Worm (Caenorhabditis elegans) whole organism, L1 larva: ENCODE measurements around the gene srab-10.
A peak's percentile ranks its signal among the peaks of the same experiment; 100 is the strongest.

Experiments used
- ama-1 ChIP-seq: fragments of 150-350 bp; optimal IDR thresholded peaks from 2 replicates; lab custom pipeline; 2014
- blmp-1 ChIP-seq: fragments of 150-350 bp; optimal IDR thresholded peaks from 2 replicates; lab custom pipeline; 2014; ENCODE audit warnings: missing biosample characterization, missing genetic modification characterization
- elt-2 ChIP-seq: sonication (generic microtip); optimal IDR thresholded peaks from 2 replicates; lab custom pipeline; 2016; ENCODE audit warnings: missing genetic modification characterization, mild to moderate bottlenecking, inconsistent platforms, missing compliant biosample characterization, missing genetic modification reagents
- grh-1 ChIP-seq: fragments of 200-800 bp; sonication (Bioruptor generic); IDR thresholded peaks from 2 replicates; pipeline ENCODE4 v1.3.6; 2022; ENCODE audit warnings: missing genetic modification reagents, missing genetic modification characterization, missing compliant biosample characterization
- nhr-11 ChIP-seq: fragments of 150-350 bp; optimal IDR thresholded peaks from 2 replicates; lab custom pipeline; 2014; ENCODE audit warnings: missing biosample characterization, missing genetic modification characterization
- unc-98 ChIP-seq: fragments of 200-800 bp; sonication (Bioruptor generic); IDR thresholded peaks from 2 replicates; pipeline ENCODE4 v1.3.6; 2022; ENCODE audit warnings: missing genetic modification characterization, missing compliant biosample characterization
- zag-1 ChIP-seq: fragments of 150-350 bp; optimal IDR thresholded peaks from 2 replicates; lab custom pipeline; 2014; ENCODE audit warnings: missing biosample characterization, missing genetic modification characterization

DNA sequence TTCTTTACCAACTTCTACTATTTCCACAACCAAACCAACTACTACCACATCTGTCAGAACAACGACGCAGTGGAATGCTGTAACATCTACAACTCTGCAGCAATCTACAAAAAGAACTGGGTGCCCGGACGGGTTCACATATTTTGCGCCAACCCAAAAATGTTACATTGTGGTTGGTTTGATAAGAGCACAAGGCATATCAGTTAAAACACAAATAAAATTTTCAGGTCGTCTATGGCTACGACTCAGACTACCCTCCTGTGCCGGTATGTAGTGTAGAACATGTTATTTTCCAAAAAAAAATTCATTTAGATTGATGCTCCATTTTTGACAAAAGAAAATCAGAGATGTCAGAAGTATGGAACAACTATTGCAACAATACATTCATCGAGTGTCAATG, 25.2 kb downstream of the srab-10 start:
- TF ChIP-seq ama-1 (lab: Kevin White, UChicago) (no peak), unc-98 (GFP tag; lab: Robert Waterston, UW) (no peak), grh-1 (GFP tag; lab: Robert Waterston, UW) (no peak), elt-2 (peak; percentile 46), zag-1 (no peak), blmp-1 (tag; lab: Kevin White, UChicago) (no peak), nhr-11 (tag; lab: Kevin White, UChicago) (no peak)
